Fruit fly (Drosophila melanogaster): Measurements from ENCODE around the gene Rh5.

dm6 chr2L:12010877-12011666 lies 3.1 kb downstream of the Rh5 start:
- peak; percentile 62 for TF ChIP-seq tj (GFP tag; optimal IDR thresholded peaks at IDR 0.05)
- TF ChIP-seq Crg-1 (GFP tag; optimal IDR thresholded peaks at IDR 0.05), result peak; percentile 71
- peak; percentile 87 for TF ChIP-seq Clk (GFP tag; optimal IDR thresholded peaks at IDR 0.05)
- TF ChIP-seq CG5204 (GFP tag; optimal IDR thresholded peaks at IDR 0.05), result peak; percentile 93
